Fruit fly (Drosophila melanogaster) S2 (cell line): ENCODE measurements around the gene CG32278.

Experiments
- CG8478 ChIP-seq: fragments of >200 bp; optimal IDR thresholded peaks from 2 replicates; lab custom pipeline; 2018
- CTCF ChIP-seq, 2 experiments: fragments of >200 bp; optimal IDR thresholded peaks; 2 replicates each; lab custom pipeline; 2018

The CG32278 gene

dm6 chr3L:3148125-3149059 is 20.7 kb upstream of the CG32278 start, which contains the start of the genes Usp5 and BtbVII:
TSS of gene Usp5 (minus strand) at chr3L:3148358.
TSS of gene BtbVII (plus strand) at chr3L:3148646.
- TF ChIP-seq CG8478 (lab: Kevin White, UChicago) (no peak), CTCF (optimal IDR thresholded peaks at IDR 0.05; lab: Kevin White, UChicago) (no peak)

dm6 chr3L:3149060-3149872 is 19.8 kb upstream of the CG32278 start:
- TF ChIP-seq CTCF (optimal IDR thresholded peaks at IDR 0.05; lab: Kevin White, UChicago) (no peak), CG8478 (lab: Kevin White, UChicago) (no peak)

- no peak for TF ChIP-seq CTCF (optimal IDR thresholded peaks at IDR 0.05; lab: Kevin White, UChicago)
- no peak for TF ChIP-seq CG8478 (lab: Kevin White, UChicago)
Measured at dm6 chr3L:3150376-3150775, 18.7 kb upstream of the CG32278 start.

dm6 chr3L:3157651-3158050 is 11.4 kb upstream of the CG32278 start:
- TF ChIP-seq CG8478 (lab: Kevin White, UChicago) (no peak), CTCF (optimal IDR thresholded peaks at IDR 0.05; lab: Kevin White, UChicago) (peak; percentile 50 to 59)

- no peak for TF ChIP-seq CTCF (optimal IDR thresholded peaks at IDR 0.05; lab: Kevin White, UChicago)
Measured at dm6 chr3L:3159309-3160194, 9.5 kb upstream of the CG32278 start, which contains the start of the genes ND-30 and CG15812. TSS of gene ND-30 (minus strand) at chr3L:3159578. TSS of gene CG15812 (plus strand) at chr3L:3159991.

- TF ChIP-seq CTCF (optimal IDR thresholded peaks at IDR 0.05; lab: Kevin White, UChicago) (no peak), CG8478 (lab: Kevin White, UChicago) (no peak)
Measured at dm6 chr3L:3161968-3162367, 7.1 kb upstream of the CG32278 start, which contains the start of gene rasp. TSS of gene rasp (plus strand) at chr3L:3162180.

- TF ChIP-seq CG8478 (lab: Kevin White, UChicago), result no peak
- no peak for TF ChIP-seq CTCF (optimal IDR thresholded peaks at IDR 0.05; lab: Kevin White, UChicago)
Measured at dm6 chr3L:3162584-3162983, 6.5 kb upstream of the CG32278 start.

dm6 chr3L:3164951-3165350 is 4.1 kb upstream of the CG32278 start, which contains the start of gene CG32280:
TSS of gene CG32280 (plus strand) at chr3L:3165181.
- no peak for TF ChIP-seq CG8478 (lab: Kevin White, UChicago)
- TF ChIP-seq CTCF (optimal IDR thresholded peaks at IDR 0.05; lab: Kevin White, UChicago), result no peak

dm6 chr3L:3165399-3165798 is 3.7 kb upstream of the CG32278 start:
- TF ChIP-seq CTCF (optimal IDR thresholded peaks at IDR 0.05; lab: Kevin White, UChicago) (no peak), CG8478 (lab: Kevin White, UChicago) (no peak)

- TF ChIP-seq CG8478 (lab: Kevin White, UChicago) (no peak), CTCF (optimal IDR thresholded peaks at IDR 0.05; lab: Kevin White, UChicago) (no peak)
Measured at dm6 chr3L:3166200-3166695, 2.8 kb upstream of the CG32278 start, which contains the start of gene Asciz. TSS of gene Asciz (minus strand) at chr3L:3166250.

- no peak for TF ChIP-seq CG8478 (lab: Kevin White, UChicago)
- no peak for TF ChIP-seq CTCF (optimal IDR thresholded peaks at IDR 0.05; lab: Kevin White, UChicago)
Measured at dm6 chr3L:3172445-3172844, 3.4 kb downstream of the CG32278 start, which contains the start of gene CG14963. TSS of gene CG14963 (minus strand) at chr3L:3172545.

- TF ChIP-seq CG8478 (lab: Kevin White, UChicago), result no peak
- no peak for TF ChIP-seq CTCF (optimal IDR thresholded peaks at IDR 0.05; lab: Kevin White, UChicago)
Measured at dm6 chr3L:3177872-3178271, 8.8 kb downstream of the CG32278 start.

dm6 chr3L:3178530-3179096 is 9.5 kb downstream of the CG32278 start, which contains the start of the genes MnM and Girdin:
TSS of gene MnM (minus strand) at chr3L:3178580.
TSS of gene Girdin (plus strand) at chr3L:3178930.
- peak in 1 of 2 experiments; percentile 46 for TF ChIP-seq CTCF (optimal IDR thresholded peaks at IDR 0.05; lab: Kevin White, UChicago)
- TF ChIP-seq CG8478 (lab: Kevin White, UChicago), result no peak
